Worm (Caenorhabditis elegans) whole organism, mixed stage, embryonic: ENCODE data around the gene hil-2.

Experiments used
- M03D4.4 ChIP-seq: sonication (generic microtip); optimal IDR thresholded peaks from 2 replicates; lab custom pipeline; 2017; ENCODE audit warnings: mild to moderate bottlenecking, missing genetic modification characterization, missing compliant biosample characterization
- cnd-1 ChIP-seq: fragments of 200-800 bp; sonication (Bioruptor generic); optimal IDR thresholded peaks from 2 replicates; lab custom pipeline; 2018; ENCODE audit warnings: mild to moderate bottlenecking, missing genetic modification characterization, missing compliant biosample characterization
- nhr-237 ChIP-seq: fragments of 150-350 bp; optimal IDR thresholded peaks from 2 replicates; lab custom pipeline; 2014; ENCODE audit warnings: missing biosample characterization, missing genetic modification characterization
- pha-4 ChIP-seq: fragments of 150-350 bp; optimal IDR thresholded peaks from 2 replicates; lab custom pipeline; 2018; ENCODE audit warnings: missing biosample characterization, missing genetic modification reagents, missing genetic modification characterization

The hil-2 gene

DNA sequence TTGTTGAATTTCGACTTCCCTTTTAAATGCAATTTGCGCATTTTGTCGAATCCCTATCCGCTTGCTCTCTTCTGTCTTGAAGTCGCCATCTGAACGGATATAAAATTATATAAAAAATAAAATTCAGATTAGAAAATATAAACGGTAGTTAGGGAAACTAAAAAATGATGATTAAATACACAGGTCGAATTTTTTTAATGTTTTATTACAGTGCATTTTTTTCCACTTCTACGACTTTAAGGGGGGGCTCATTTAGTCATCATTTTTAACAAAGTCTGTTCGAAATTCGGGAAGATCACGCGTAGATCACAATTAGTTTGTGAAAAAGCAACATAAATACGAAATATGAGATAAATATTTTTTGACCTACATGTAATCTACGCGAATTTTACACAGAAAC is 48.8 kb downstream of the hil-2 start, which contains the start of gene Y73B6BL.14:
Gene Y73B6BL.14, minus strand, starts transcription at position 101 of the 400 bp plus-strand sequence.
- no peak for TF ChIP-seq M03D4.4 (tag; lab: Kevin White, UChicago)
- TF ChIP-seq cnd-1, result no peak
- TF ChIP-seq pha-4 (tag; lab: Kevin White, UChicago), result no peak
- no peak for TF ChIP-seq nhr-237 (tag; lab: Kevin White, UChicago)
